Worm (Caenorhabditis elegans) whole organism, late embryonic: ENCODE results near the gene srb-11.

Experiments used
- K02D7.2 ChIP-seq: sonication (generic microtip); optimal IDR thresholded peaks from 2 replicates; lab custom pipeline; 2017; ENCODE audit warnings: mild to moderate bottlenecking, missing genetic modification characterization, missing compliant biosample characterization
- T23F11.4 ChIP-seq: fragments of 200-800 bp; sonication (Bioruptor generic); optimal IDR thresholded peaks from 2 replicates; lab custom pipeline; 2018; ENCODE audit warnings: mild to moderate bottlenecking, missing genetic modification characterization, missing compliant biosample characterization
- ama-1 ChIP-seq: fragments of 150-350 bp; optimal IDR thresholded peaks from 2 replicates; lab custom pipeline; 2014
- ceh-14 ChIP-seq: sonication (generic microtip); optimal IDR thresholded peaks from 2 replicates; lab custom pipeline; 2016; ENCODE audit warnings: missing genotype, missing genetic modification characterization, missing compliant biosample characterization
- ceh-34 ChIP-seq: sonication (generic microtip); optimal IDR thresholded peaks from 2 replicates; lab custom pipeline; 2016; ENCODE audit warnings: mild to moderate bottlenecking, missing genetic modification characterization, missing compliant biosample characterization
- ceh-6 ChIP-seq: fragments of 200-800 bp; sonication (Bioruptor generic); optimal IDR thresholded peaks from 2 replicates; lab custom pipeline; 2018; ENCODE audit warnings: mild to moderate bottlenecking, missing genetic modification characterization, missing compliant biosample characterization
- dve-1 ChIP-seq: sonication (generic microtip); optimal IDR thresholded peaks from 2 replicates; lab custom pipeline; 2017; ENCODE audit warnings: antibody characterized with exemption, mild to moderate bottlenecking, missing genetic modification characterization, missing compliant biosample characterization
- nhr-11 ChIP-seq: fragments of 150-350 bp; optimal IDR thresholded peaks from 2 replicates; lab custom pipeline; 2014; ENCODE audit warnings: missing biosample characterization, missing genetic modification characterization
- nhr-232 ChIP-seq: sonication (generic microtip); optimal IDR thresholded peaks from 2 replicates; lab custom pipeline; 2016; ENCODE audit warnings: missing genetic modification characterization, missing compliant biosample characterization
- pha-2 ChIP-seq: sonication (generic microtip); optimal IDR thresholded peaks from 2 replicates; lab custom pipeline; 2017; ENCODE audit warnings: mild to moderate bottlenecking, missing genetic modification characterization, missing compliant biosample characterization
- pha-4 ChIP-seq: fragments of 150-350 bp; optimal IDR thresholded peaks from 2 replicates; lab custom pipeline; 2018; ENCODE audit warnings: missing biosample characterization, missing genetic modification reagents, missing genetic modification characterization
- rnt-1 ChIP-seq: sonication (generic microtip); optimal IDR thresholded peaks from 2 replicates; lab custom pipeline; 2016; ENCODE audit warnings: missing genetic modification characterization, missing compliant biosample characterization
- tbx-7 ChIP-seq: sonication (generic microtip); optimal IDR thresholded peaks from 2 replicates; lab custom pipeline; 2016; ENCODE audit warnings: missing genotype, missing genetic modification characterization, missing compliant biosample characterization
- unc-55 ChIP-seq: sonication (generic microtip); optimal IDR thresholded peaks from 2 replicates; lab custom pipeline; 2017; ENCODE audit warnings: missing biosample characterization, missing genetic modification reagents, missing genetic modification characterization

- TF ChIP-seq nhr-232 = no peak
- TF ChIP-seq tbx-7 (tag; lab: Kevin White, UChicago) = no peak
- no peak for TF ChIP-seq ceh-14 (tag; lab: Kevin White, UChicago)
- no peak for TF ChIP-seq rnt-1
- TF ChIP-seq pha-4 = no peak
- no peak for TF ChIP-seq pha-2 (tag; lab: Kevin White, UChicago)
- no peak for TF ChIP-seq ceh-6 (GFP tag; lab: Kevin White, UChicago)
- no peak for TF ChIP-seq nhr-11 (tag; lab: Kevin White, UChicago)
- TF ChIP-seq dve-1 (tag; lab: Kevin White, UChicago) = no peak
- TF ChIP-seq unc-55 (GFP tag; lab: Kevin White, UChicago) = no peak
- no peak for TF ChIP-seq ceh-34 (tag; lab: Kevin White, UChicago)
- TF ChIP-seq T23F11.4 (GFP tag; lab: Kevin White, UChicago) = no peak
- TF ChIP-seq ama-1 (lab: Kevin White, UChicago) = no peak
- TF ChIP-seq K02D7.2 (tag; lab: Kevin White, UChicago) = no peak
Observed at ce11 chrIII:6449854-6450253, 42.9 kb downstream of the srb-11 start.
